Fruit fly (Drosophila melanogaster) whole organism, embryonic: Measurements from ENCODE around the gene CG2854.
A peak's percentile ranks its signal among the peaks of the same experiment; 100 is the strongest.

Experiments used
- Ada2b ChIP-seq: fragments of 200-800 bp; sonication (Bioruptor generic); IDR thresholded peaks from 2 replicates; pipeline ENCODE4 v1.3.6; 2022; ENCODE audit warnings: missing biosample characterization, missing genetic modification characterization
- Atf-2 ChIP-seq: fragments of 200-800 bp; sonication (Bioruptor generic); optimal IDR thresholded peaks from 2 replicates; lab custom pipeline; 2016; ENCODE audit warnings: missing biosample characterization, missing genetic modification characterization
- Awh ChIP-seq: fragments of 200-800 bp; sonication (Bioruptor generic); IDR thresholded peaks from 2 replicates; pipeline ENCODE4, ENCODE4 v1.3.6; 2022; ENCODE audit warnings: missing biosample characterization, missing genetic modification characterization
- Bdp1 ChIP-seq: fragments of 200-800 bp; sonication (Bioruptor generic); optimal IDR thresholded peaks from 3 replicates; lab custom pipeline; 2016; ENCODE audit warnings: missing biosample characterization, missing genetic modification characterization
- Bteb2 ChIP-seq: fragments of 200-800 bp; sonication (Bioruptor generic); optimal IDR thresholded peaks from 2 replicates; lab custom pipeline; 2016; ENCODE audit warnings: missing biosample characterization, missing genetic modification characterization
- CG10431 ChIP-seq: fragments of 200-800 bp; sonication (Bioruptor generic); optimal IDR thresholded peaks from 3 replicates; lab custom pipeline; 2018; ENCODE audit warnings: missing biosample characterization, mild to moderate bottlenecking, missing genetic modification characterization
- CG17359 ChIP-seq: fragments of 200-800 bp; sonication (Bioruptor generic); optimal IDR thresholded peaks from 3 replicates; lab custom pipeline; 2018; ENCODE audit warnings: missing biosample characterization, mild to moderate bottlenecking, missing genetic modification characterization, moderate library complexity
- CG2678 ChIP-seq: fragments of 200-800 bp; sonication (Bioruptor generic); optimal IDR thresholded peaks from 3 replicates; lab custom pipeline; 2019; ENCODE audit warnings: missing biosample characterization, mild to moderate bottlenecking, missing genetic modification characterization, moderate library complexity
- CG30020 ChIP-seq: fragments of 200-800 bp; optimal IDR thresholded peaks from 2 replicates; lab custom pipeline; 2019; ENCODE audit warnings: missing biosample characterization, mild to moderate bottlenecking, missing genetic modification characterization, moderate library complexity
- CG31441 ChIP-seq: fragments of 200-800 bp; sonication (Bioruptor generic); IDR thresholded peaks from 2 replicates; pipeline ENCODE4 v1.3.6; 2022; ENCODE audit warnings: missing biosample characterization, missing genetic modification characterization
- CG34224 ChIP-seq: fragments of 200-800 bp; sonication (Bioruptor generic); IDR thresholded peaks from 3 replicates; pipeline ENCODE4 v1.3.6; 2022; ENCODE audit warnings: missing biosample characterization, missing genetic modification characterization; ENCODE audit not compliant: partially characterized antibody
- CG4617 ChIP-seq: fragments of 200-800 bp; sonication (Bioruptor generic); optimal IDR thresholded peaks from 3 replicates; lab custom pipeline; 2016; ENCODE audit warnings: missing biosample characterization, missing genetic modification characterization, borderline replicate concordance
- CG4707 ChIP-seq: fragments of 200-800 bp; sonication (Bioruptor generic); optimal IDR thresholded peaks from 2 replicates; lab custom pipeline; 2018; ENCODE audit warnings: missing biosample characterization, mild to moderate bottlenecking, missing genetic modification characterization, moderate library complexity
- CG4820 ChIP-seq: fragments of 200-800 bp; sonication (Bioruptor generic); optimal IDR thresholded peaks from 3 replicates; lab custom pipeline; 2016; ENCODE audit warnings: missing biosample characterization, missing genetic modification characterization
- CG6854 ChIP-seq: fragments of 200-800 bp; sonication (Bioruptor generic); optimal IDR thresholded peaks from 3 replicates; lab custom pipeline; 2017; ENCODE audit warnings: missing biosample characterization, mild to moderate bottlenecking, missing genetic modification characterization
- CG7963 ChIP-seq: fragments of 200-800 bp; sonication (Bioruptor generic); IDR thresholded peaks from 3 replicates; pipeline ENCODE4 v1.3.6; 2022; ENCODE audit warnings: missing biosample characterization, missing genetic modification characterization; ENCODE audit not compliant: partially characterized antibody
- Chrac-16 ChIP-seq: fragments of 200-800 bp; sonication (Bioruptor generic); optimal IDR thresholded peaks from 3 replicates; lab custom pipeline; 2016; ENCODE audit warnings: missing biosample characterization, missing genetic modification characterization
- CrebB ChIP-seq: fragments of 200-800 bp; sonication (Bioruptor generic); optimal IDR thresholded peaks from 3 replicates; lab custom pipeline; 2018; ENCODE audit warnings: missing biosample characterization, mild to moderate bottlenecking, missing genetic modification characterization
- Dip3 ChIP-seq: fragments of 200-800 bp; sonication (Bioruptor generic); optimal IDR thresholded peaks from 3 replicates; lab custom pipeline; 2016; ENCODE audit warnings: missing biosample characterization, missing genetic modification characterization
- Doc2 ChIP-seq: fragments of 200-800 bp; sonication (Bioruptor generic); IDR thresholded peaks from 2 replicates; pipeline ENCODE4 v1.3.6; 2022; ENCODE audit warnings: missing biosample characterization, missing genetic modification characterization
- Gsc ChIP-seq: fragments of 200-800 bp; sonication (Bioruptor generic); IDR thresholded peaks from 2 replicates; pipeline ENCODE4 v1.3.6; 2022; ENCODE audit warnings: missing biosample characterization, missing genetic modification characterization
- H15 ChIP-seq: fragments of 200-800 bp; sonication (Bioruptor generic); IDR thresholded peaks from 3 replicates; pipeline ENCODE4 v1.3.6; 2022; ENCODE audit warnings: missing biosample characterization, missing genetic modification characterization
- MBD-R2 ChIP-seq: fragments of 200-800 bp; sonication (Bioruptor generic); IDR thresholded peaks from 2 replicates; pipeline ENCODE4 v1.3.6; 2022; ENCODE audit warnings: missing biosample characterization, missing genetic modification characterization
- NC2α ChIP-seq: fragments of 200-800 bp; sonication (Bioruptor generic); optimal IDR thresholded peaks from 2 replicates; lab custom pipeline; 2016; ENCODE audit warnings: missing biosample characterization, missing genetic modification characterization
- Nf-YC ChIP-seq: fragments of 200-800 bp; optimal IDR thresholded peaks from 3 replicates; lab custom pipeline; 2019; ENCODE audit warnings: missing biosample characterization, mild to moderate bottlenecking, missing genetic modification characterization, moderate library complexity
- Sin3A ChIP-seq: fragments of >200 bp; optimal IDR thresholded peaks from 2 replicates; lab custom pipeline; 2018
- Spps ChIP-seq: fragments of 200-800 bp; sonication (Bioruptor generic); optimal IDR thresholded peaks from 2 replicates; lab custom pipeline; 2018; ENCODE audit warnings: missing biosample characterization, mild to moderate bottlenecking, missing genetic modification characterization
- YL-1 ChIP-seq: fragments of 200-800 bp; sonication (Bioruptor generic); optimal IDR thresholded peaks from 3 replicates; lab custom pipeline; 2017; ENCODE audit warnings: missing biosample characterization, mild to moderate bottlenecking, missing genetic modification characterization
- cad ChIP-seq: fragments of >200 bp; optimal IDR thresholded peaks from 2 replicates; lab custom pipeline; 2017; ENCODE audit warnings: missing biosample characterization, missing genetic modification characterization
- crol ChIP-seq: fragments of 200-800 bp; sonication (Bioruptor generic); IDR thresholded peaks from 2 replicates; pipeline ENCODE4 v1.3.6; 2022; ENCODE audit warnings: missing biosample characterization, missing genetic modification characterization
- ewg ChIP-seq: fragments of 200-800 bp; sonication (Bioruptor generic); optimal IDR thresholded peaks from 3 replicates; lab custom pipeline; 2017; ENCODE audit warnings: mild to moderate bottlenecking, missing biosample characterization, missing genetic modification reagents, missing genetic modification characterization
- gsb ChIP-seq: fragments of 200-800 bp; sonication (Bioruptor generic); IDR thresholded peaks from 2 replicates; pipeline ENCODE4 v1.3.6; 2022; ENCODE audit warnings: missing biosample characterization, missing genetic modification characterization
- gsb-n ChIP-seq: fragments of 200-800 bp; sonication (Bioruptor generic); optimal IDR thresholded peaks from 3 replicates; lab custom pipeline; 2018; ENCODE audit warnings: missing biosample characterization, mild to moderate bottlenecking, missing genetic modification characterization
- ham ChIP-seq: fragments of 200-800 bp; sonication (Bioruptor generic); IDR thresholded peaks from 2 replicates; pipeline ENCODE4 v1.3.6; 2022; ENCODE audit warnings: missing biosample characterization, missing genetic modification characterization
- hb ChIP-seq: fragments of 200-800 bp; sonication (Bioruptor generic); IDR thresholded peaks from 3 replicates; pipeline ENCODE4 v1.3.6; 2022; ENCODE audit warnings: missing biosample characterization, missing genetic modification characterization; ENCODE audit not compliant: partially characterized antibody
- lilli ChIP-seq: fragments of 200-800 bp; sonication (Bioruptor generic); optimal IDR thresholded peaks from 3 replicates; lab custom pipeline; 2016; ENCODE audit warnings: missing biosample characterization, missing genetic modification characterization
- luna ChIP-seq: fragments of 200-800 bp; sonication (Bioruptor generic); optimal IDR thresholded peaks from 2 replicates; lab custom pipeline; 2016; ENCODE audit warnings: missing biosample characterization, missing genetic modification characterization
- maf-S ChIP-seq: fragments of 200-800 bp; sonication (Bioruptor generic); optimal IDR thresholded peaks from 2 replicates; lab custom pipeline; 2016; ENCODE audit warnings: missing biosample characterization, missing genetic modification characterization
- mirr ChIP-seq: fragments of 200-800 bp; sonication (Bioruptor generic); optimal IDR thresholded peaks from 3 replicates; lab custom pipeline; 2018; ENCODE audit warnings: missing biosample characterization, mild to moderate bottlenecking, missing genetic modification characterization
- nau ChIP-seq: fragments of 200-800 bp; sonication (Bioruptor generic); optimal IDR thresholded peaks from 3 replicates; lab custom pipeline; 2017; ENCODE audit warnings: missing biosample characterization, mild to moderate bottlenecking, missing genetic modification characterization, missing genetic modification reagents
- nom ChIP-seq: fragments of 200-800 bp; sonication (Bioruptor generic); optimal IDR thresholded peaks from 2 replicates; lab custom pipeline; 2017; ENCODE audit warnings: missing biosample characterization, missing genetic modification characterization, mild to moderate bottlenecking, moderate library complexity, missing genetic modification reagents
- pfk ChIP-seq: fragments of 200-800 bp; sonication (Bioruptor generic); optimal IDR thresholded peaks from 2 replicates; lab custom pipeline; 2018; ENCODE audit warnings: missing biosample characterization, mild to moderate bottlenecking, missing genetic modification characterization, moderate library complexity
- row ChIP-seq: fragments of 200-800 bp; sonication (Bioruptor generic); IDR thresholded peaks from 3 replicates; pipeline ENCODE4 v1.3.6; 2022; ENCODE audit warnings: missing biosample characterization, missing genetic modification characterization
- run ChIP-seq: fragments of 200-800 bp; sonication (Bioruptor generic); optimal IDR thresholded peaks from 3 replicates; lab custom pipeline; 2018; ENCODE audit warnings: missing biosample characterization, mild to moderate bottlenecking, missing genetic modification characterization
- salm ChIP-seq: fragments of 200-800 bp; sonication (Bioruptor generic); optimal IDR thresholded peaks from 2 replicates; lab custom pipeline; 2018; ENCODE audit warnings: missing biosample characterization, mild to moderate bottlenecking, missing genetic modification characterization
- schlank ChIP-seq: fragments of 200-800 bp; sonication (Bioruptor generic); optimal IDR thresholded peaks from 2 replicates; lab custom pipeline; 2018; ENCODE audit warnings: missing biosample characterization, mild to moderate bottlenecking, missing genetic modification characterization
- sisA ChIP-seq: fragments of 200-800 bp; sonication (Bioruptor generic); IDR thresholded peaks from 2 replicates; pipeline ENCODE4 v1.3.6; 2022; ENCODE audit warnings: missing biosample characterization, missing genetic modification characterization
- tap ChIP-seq: fragments of 200-800 bp; optimal IDR thresholded peaks from 3 replicates; lab custom pipeline; 2019; ENCODE audit warnings: missing biosample characterization, mild to moderate bottlenecking, missing genetic modification characterization, moderate library complexity
- ttk ChIP-seq: fragments of 200-800 bp; sonication (Bioruptor generic); IDR thresholded peaks from 2 replicates; pipeline ENCODE4 v2.1.2; 2022; ENCODE audit warnings: missing biosample characterization, missing genetic modification characterization
- wdn ChIP-seq: fragments of 200-800 bp; sonication (Bioruptor generic); IDR thresholded peaks from 2 replicates; pipeline ENCODE4 v1.3.6; 2022; ENCODE audit warnings: missing biosample characterization, missing genetic modification characterization

The CG2854 gene

DNA sequence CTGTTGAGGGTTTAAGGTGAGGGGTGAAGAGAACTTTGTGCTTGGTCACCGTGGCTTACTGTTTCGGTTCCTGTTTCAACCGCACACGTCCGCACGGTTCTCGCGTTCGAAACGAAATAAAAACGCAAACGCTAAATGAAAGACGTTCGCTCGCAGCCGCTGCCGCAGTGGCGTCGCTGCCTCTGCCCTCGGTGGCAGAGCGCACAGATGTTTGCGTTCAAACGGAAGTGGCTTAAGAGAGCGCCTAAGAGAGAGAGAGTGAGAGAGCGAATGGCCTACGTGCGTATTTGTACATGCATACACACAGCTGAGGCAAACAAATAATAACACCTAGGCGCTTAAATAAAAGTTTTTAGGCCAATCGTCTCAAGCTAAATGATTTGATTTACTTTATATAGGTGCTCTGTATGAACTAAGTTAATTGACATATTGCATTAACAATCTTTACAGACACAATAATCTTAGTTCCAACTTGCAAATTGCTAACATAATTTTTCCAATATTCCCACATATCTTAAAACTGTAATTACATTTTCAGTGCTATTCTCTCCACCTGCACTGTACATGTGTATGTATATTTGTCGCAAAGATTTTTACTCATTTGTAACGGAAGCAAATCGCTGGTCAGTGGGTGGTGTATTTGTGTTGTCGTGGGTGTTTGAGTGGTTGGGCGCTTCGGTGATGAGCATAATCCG, 33.5 kb upstream of the CG2854 start, which contains the start of gene CG2865 (continued):
- peak; percentile 67; the same call in 1 of the 2 replicates for TF ChIP-seq Awh (GFP tag; lab: Robert Waterston, UW)
- TF ChIP-seq crol (GFP tag; lab: Robert Waterston, UW) = peak; percentile 94
- TF ChIP-seq ewg (GFP tag; lab: Kevin White, UChicago) = peak; percentile 88
- TF ChIP-seq wdn (GFP tag; lab: Robert Waterston, UW) = peak; percentile 71
- peak; percentile 94 for TF ChIP-seq lilli
- peak; percentile 82 for TF ChIP-seq luna
- peak; percentile 88 for TF ChIP-seq CG10431 (GFP tag; lab: Kevin White, UChicago)
- TF ChIP-seq tap (tag; lab: Kevin White, UChicago) = peak; percentile 95
- peak; percentile 91 for TF ChIP-seq Nf-YC (tag; lab: Kevin White, UChicago)
- TF ChIP-seq Gsc (GFP tag; lab: Robert Waterston, UW) = no peak
- peak; percentile 78 for TF ChIP-seq Bdp1
- peak; percentile 96 for TF ChIP-seq CG31441 (GFP tag; lab: Robert Waterston, UW)
- peak; percentile 81 for TF ChIP-seq CG30020 (tag; lab: Kevin White, UChicago)
- peak; percentile 83 for TF ChIP-seq CG4617 (GFP tag; lab: Kevin White, UChicago)
- peak; percentile 89 for TF ChIP-seq Dip3
- TF ChIP-seq nau (GFP tag; lab: Kevin White, UChicago) = peak; percentile 94
- TF ChIP-seq MBD-R2 (GFP tag; lab: Robert Waterston, UW) = peak; percentile 72; the same call in 1 of the 2 replicates
- peak; percentile 91 for TF ChIP-seq CG4820
- peak; percentile 94 for TF ChIP-seq gsb-n (tag; lab: Kevin White, UChicago)
- TF ChIP-seq pfk (GFP tag; lab: Kevin White, UChicago) = peak; percentile 65
- peak; percentile 93 for TF ChIP-seq CG6854
- TF ChIP-seq CG7963 (GFP tag; lab: Robert Waterston, UW) = no peak
- TF ChIP-seq Ada2b = peak; percentile 89
- peak; percentile 91 for TF ChIP-seq maf-S (GFP tag; lab: Kevin White, UChicago)
- TF ChIP-seq CrebB (tag; lab: Kevin White, UChicago) = peak; percentile 96
- TF ChIP-seq sisA (GFP tag; lab: Robert Waterston, UW) = peak; percentile 76
- no peak for TF ChIP-seq Sin3A (lab: Kevin White, UChicago)
- TF ChIP-seq Chrac-16 = peak; percentile 90
- TF ChIP-seq gsb (GFP tag; lab: Robert Waterston, UW) = peak; percentile 69
- TF ChIP-seq schlank = peak; percentile 90
- peak; percentile 98 for TF ChIP-seq CG2678 (tag; lab: Kevin White, UChicago)
- peak; percentile 68 for TF ChIP-seq CG4707
- TF ChIP-seq mirr (GFP tag; lab: Kevin White, UChicago) = peak; percentile 96
- TF ChIP-seq salm (tag; lab: Kevin White, UChicago) = peak; percentile 95
- no peak; the same call in 2 of the 3 replicates for TF ChIP-seq CG34224
- no peak for TF ChIP-seq Doc2 (GFP tag; lab: Robert Waterston, UW)
- TF ChIP-seq ham = 0 out of 2 replicates have a peak, but pooled peaks have one; percentile 34
- peak; percentile 95 for TF ChIP-seq run (tag; lab: Kevin White, UChicago)
- TF ChIP-seq ttk (GFP tag; lab: Robert Waterston, UW) = peak; percentile 72
- TF ChIP-seq hb (GFP tag; lab: Robert Waterston, UW) = no peak
- peak; percentile 69; the same call in 1 of the 3 replicates for TF ChIP-seq H15
- TF ChIP-seq NC2α (GFP tag; lab: Kevin White, UChicago) = peak; percentile 72
- TF ChIP-seq CG17359 (tag; lab: Kevin White, UChicago) = peak; percentile 94
- TF ChIP-seq YL-1 (GFP tag; lab: Kevin White, UChicago) = peak; percentile 85
- peak; percentile 94 for TF ChIP-seq nom
- peak; percentile 82 for TF ChIP-seq Atf-2
- peak; percentile 85 for TF ChIP-seq Spps
- no peak for TF ChIP-seq cad (GFP tag; lab: Kevin White, UChicago)
- TF ChIP-seq Bteb2 = peak; percentile 89
- TF ChIP-seq row (GFP tag; lab: Robert Waterston, UW) = peak; percentile 98
